Worm (Caenorhabditis elegans): ENCODE data around the gene ZK1128.1.
A peak's percentile ranks its signal among the peaks of the same experiment; 100 is the strongest.

Gene ZK1128.1

ce11 chrIII:10140732-10141131 is 26.2 kb upstream of the ZK1128.1 start, which contains the start of gene K08E5.6:
K08E5.6 (plus strand) TSS chrIII:10141032.
- TF ChIP-seq tbx-2 (tag; optimal IDR thresholded peaks at IDR 0.05), result no peak

- TF ChIP-seq pros-1 (tag; optimal IDR thresholded peaks at IDR 0.05) (no peak), pag-3 (tag; optimal IDR thresholded peaks at IDR 0.05; ENCODE audit: borderline replicate concordance) (no peak), ttx-3 (tag; optimal IDR thresholded peaks at IDR 0.05) (no peak), C08G9.2 (tag; optimal IDR thresholded peaks at IDR 0.05) (no peak), unc-55 (GFP tag; optimal IDR thresholded peaks at IDR 0.05) (peak; percentile 9), tbx-7 (tag; optimal IDR thresholded peaks at IDR 0.05) (no peak)
Observed at ce11 chrIII:10136778-10137177, 22.2 kb upstream of the ZK1128.1 start, which contains the start of gene ZK1128.7. ZK1128.7 (plus strand) TSS chrIII:10137006.

- no peak for TF ChIP-seq fkh-6 (tag; optimal IDR thresholded peaks at IDR 0.05)
- TF ChIP-seq C08G9.2 (tag; optimal IDR thresholded peaks at IDR 0.05), result no peak
Observed at ce11 chrIII:10134517-10134916, 20.0 kb upstream of the ZK1128.1 start.

- TF ChIP-seq ahr-1 (tag; optimal IDR thresholded peaks at IDR 0.05), result no peak
- TF ChIP-seq mec-3 (tag; optimal IDR thresholded peaks at IDR 0.05; ENCODE audit: borderline replicate concordance), result no peak
- TF ChIP-seq dve-1 (tag; optimal IDR thresholded peaks at IDR 0.05), result peak; percentile 15
- no peak for TF ChIP-seq dmd-4 (tag; optimal IDR thresholded peaks at IDR 0.05; ENCODE audit: borderline replicate concordance)
- TF ChIP-seq gmeb-2 (tag; optimal IDR thresholded peaks at IDR 0.05), result no peak
Observed at ce11 chrIII:10132495-10133450, 18.2 kb upstream of the ZK1128.1 start.

- TF ChIP-seq ama-1 (optimal IDR thresholded peaks at IDR 0.05) (no peak), lim-6 (tag; optimal IDR thresholded peaks at IDR 0.05) (no peak), elt-4 (tag; optimal IDR thresholded peaks at IDR 0.05) (no peak), ceh-45 (GFP tag; IDR thresholded peaks at IDR 0.05) (no peak), ceh-6 (GFP tag; optimal IDR thresholded peaks at IDR 0.05) (no peak), unc-3 (GFP tag; conservative IDR thresholded peaks at IDR 0.05) (no peak), unc-3 (tag; optimal IDR thresholded peaks at IDR 0.05) (no peak)
Observed at ce11 chrIII:10126375-10126774, 11.8 kb upstream of the ZK1128.1 start.

ce11 chrIII:10123586-10124233 is 9.2 kb upstream of the ZK1128.1 start, which contains the start of gene ttll-4:
ttll-4 (plus strand) TSS chrIII:10124183.
- no peak for TF ChIP-seq pha-4 (tag; optimal IDR thresholded peaks at IDR 0.05)
- peak; percentile 90 for TF ChIP-seq ceh-14 (tag; optimal IDR thresholded peaks at IDR 0.05)
- TF ChIP-seq K09A11.1 (tag; optimal IDR thresholded peaks at IDR 0.05; ENCODE audit: insufficient read depth), result no peak
- TF ChIP-seq unc-3 (GFP tag; conservative IDR thresholded peaks at IDR 0.05), result no peak
- TF ChIP-seq unc-3 (tag; optimal IDR thresholded peaks at IDR 0.05), result peak; percentile 46
- TF ChIP-seq elt-4 (tag; optimal IDR thresholded peaks at IDR 0.05), result no peak
- TF ChIP-seq sdc-2 (tag; optimal IDR thresholded peaks at IDR 0.05), result peak; percentile 26
- TF ChIP-seq ama-1 (optimal IDR thresholded peaks at IDR 0.05), result no peak
- TF ChIP-seq unc-55 (GFP tag; optimal IDR thresholded peaks at IDR 0.05), result no peak
- peak; percentile 96 for TF ChIP-seq ceh-31 (tag; optimal IDR thresholded peaks at IDR 0.05)
- TF ChIP-seq C08G9.2 (tag; optimal IDR thresholded peaks at IDR 0.05), result peak; percentile 86
- no peak for TF ChIP-seq hlh-15 (tag; optimal IDR thresholded peaks at IDR 0.05)
- TF ChIP-seq ref-2 (tag; optimal IDR thresholded peaks at IDR 0.05), result peak; percentile 88
- no peak for TF ChIP-seq hlh-6 (tag; optimal IDR thresholded peaks at IDR 0.05)
- no peak for TF ChIP-seq hlh-30 (tag; optimal IDR thresholded peaks at IDR 0.05; ENCODE audit: insufficient read depth)
- TF ChIP-seq unc-42 (tag; optimal IDR thresholded peaks at IDR 0.05), result peak; percentile 89
- TF ChIP-seq ceh-6 (GFP tag; optimal IDR thresholded peaks at IDR 0.05), result peak; percentile 17
- no peak for TF ChIP-seq pha-2 (tag; optimal IDR thresholded peaks at IDR 0.05)
- peak; percentile 15 for TF ChIP-seq nfya-1 (tag; optimal IDR thresholded peaks at IDR 0.05)
- TF ChIP-seq npax-4 (tag; optimal IDR thresholded peaks at IDR 0.05), result no peak
- TF ChIP-seq pqm-1 (tag; optimal IDR thresholded peaks at IDR 0.05), result peak; percentile 12
- TF ChIP-seq rnt-1 (tag; optimal IDR thresholded peaks at IDR 0.05), result peak; percentile 91
- TF ChIP-seq lin-11 (tag; optimal IDR thresholded peaks at IDR 0.05), result no peak
- TF ChIP-seq tbx-2 (tag; optimal IDR thresholded peaks at IDR 0.05), result peak; percentile 91
- peak; percentile 76 for TF ChIP-seq tbx-7 (tag; optimal IDR thresholded peaks at IDR 0.05)
- peak; percentile 78 for TF ChIP-seq ceh-34 (tag; optimal IDR thresholded peaks at IDR 0.05)
- TF ChIP-seq ceh-22 (tag; optimal IDR thresholded peaks at IDR 0.05), result no peak
- TF ChIP-seq hlh-8 (tag; optimal IDR thresholded peaks at IDR 0.05), result peak; percentile 71
